Fruit fly (Drosophila melanogaster): ENCODE measurements around the gene bt.
"Not testable (repeated sequence)": the region's sequence is repeated elsewhere in the genome, so short reads cannot be mapped to it uniquely, and the experiment has no call there.

bt gene

dm6 chr4:718614-719013 lies 5.6 kb upstream of the bt start:
- TF ChIP-seq psq (optimal IDR thresholded peaks at IDR 0.05) (no peak), Sin3A (optimal IDR thresholded peaks at IDR 0.05) (no peak), Myc (optimal IDR thresholded peaks at IDR 0.05) (no peak), insv (optimal IDR thresholded peaks at IDR 0.05) (no peak), h (optimal IDR thresholded peaks at IDR 0.05) (no peak), ttk (optimal IDR thresholded peaks at IDR 0.05) (no peak)

DNA sequence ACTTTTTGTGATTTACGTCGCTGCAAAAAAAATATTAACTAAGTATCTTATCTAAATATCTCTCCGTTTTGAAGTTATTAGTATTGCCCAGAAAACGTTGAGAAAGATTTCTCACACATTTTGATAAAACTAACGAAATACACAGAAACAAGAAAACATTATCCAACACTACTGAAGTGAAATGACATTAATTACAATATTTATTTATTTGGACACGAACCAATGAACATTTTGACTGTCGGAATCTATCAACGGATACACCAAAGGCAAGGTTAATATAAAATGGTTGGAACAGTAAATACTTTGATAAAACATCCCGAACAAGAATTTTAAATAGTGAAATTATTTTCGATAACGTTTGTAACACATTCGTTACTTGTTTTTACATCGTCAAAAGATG lies 2.4 kb upstream of the bt start:
- TF ChIP-seq psq (optimal IDR thresholded peaks at IDR 0.05) = no peak

dm6 chr4:722319-722718 lies 1.9 kb upstream of the bt start:
- TF ChIP-seq insv (optimal IDR thresholded peaks at IDR 0.05) (no peak), h (optimal IDR thresholded peaks at IDR 0.05) (no peak), ttk (optimal IDR thresholded peaks at IDR 0.05) (no peak), Sin3A (optimal IDR thresholded peaks at IDR 0.05) (no peak)

DNA sequence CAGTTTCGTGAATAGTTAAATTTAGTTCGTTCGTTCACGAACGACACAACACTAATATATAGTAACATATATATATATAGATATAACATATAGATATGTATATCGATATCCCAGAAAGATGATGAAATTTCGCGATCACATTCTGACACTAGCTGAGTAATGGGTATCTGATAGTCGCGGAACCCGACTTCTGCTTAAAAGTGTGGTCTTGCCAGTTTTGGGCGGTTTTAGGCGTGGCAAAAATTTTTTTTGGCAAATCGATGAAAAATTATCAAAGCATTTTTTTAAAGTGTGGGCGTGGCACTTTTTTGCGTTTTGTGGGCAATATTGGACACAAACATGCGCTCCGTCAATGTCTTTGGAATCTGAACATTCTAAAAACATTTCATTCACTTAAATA lies 1.3 kb upstream of the bt start:
- no peak for TF ChIP-seq psq (optimal IDR thresholded peaks at IDR 0.05)
- TF ChIP-seq Sin3A (optimal IDR thresholded peaks at IDR 0.05) = no peak
- no peak for TF ChIP-seq ttk (optimal IDR thresholded peaks at IDR 0.05)
- no peak for TF ChIP-seq insv (optimal IDR thresholded peaks at IDR 0.05)
- TF ChIP-seq h (optimal IDR thresholded peaks at IDR 0.05) = no peak
- no peak for TF ChIP-seq Myc (optimal IDR thresholded peaks at IDR 0.05)

DNA sequence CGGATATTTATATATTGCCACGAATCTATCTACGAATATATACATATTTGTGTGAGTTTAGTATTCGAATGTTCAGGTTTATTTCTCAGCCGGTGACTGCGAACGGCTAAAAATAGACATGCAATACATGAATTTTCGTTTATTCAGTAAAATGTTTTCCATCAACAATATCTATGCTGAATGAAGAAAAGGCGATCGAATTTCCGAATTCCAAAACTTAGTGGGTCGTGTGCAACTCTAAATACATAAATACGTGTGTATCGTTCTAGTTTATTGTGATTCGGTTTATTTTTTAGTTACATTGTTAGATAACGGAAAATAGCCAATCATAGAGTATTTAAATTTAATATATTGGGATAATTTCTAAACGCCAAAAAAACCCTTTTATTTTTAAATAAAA lies 885 bp downstream of the bt start:
- TF ChIP-seq Sin3A (optimal IDR thresholded peaks at IDR 0.05) = no peak
- no peak for TF ChIP-seq Myc (optimal IDR thresholded peaks at IDR 0.05)
- no peak for TF ChIP-seq psq (optimal IDR thresholded peaks at IDR 0.05)
- TF ChIP-seq insv (optimal IDR thresholded peaks at IDR 0.05) = no peak
- TF ChIP-seq ttk (optimal IDR thresholded peaks at IDR 0.05) = no peak
- no peak for TF ChIP-seq h (optimal IDR thresholded peaks at IDR 0.05)

- TF ChIP-seq insv (optimal IDR thresholded peaks at IDR 0.05) (no peak), h (optimal IDR thresholded peaks at IDR 0.05) (no peak), Myc (optimal IDR thresholded peaks at IDR 0.05) (no peak), psq (optimal IDR thresholded peaks at IDR 0.05) (no peak), ttk (optimal IDR thresholded peaks at IDR 0.05) (no peak), Sin3A (optimal IDR thresholded peaks at IDR 0.05) (no peak)
These were observed 63.2 kb downstream of the bt start for dm6 chr4:787389-787822.

DNA sequence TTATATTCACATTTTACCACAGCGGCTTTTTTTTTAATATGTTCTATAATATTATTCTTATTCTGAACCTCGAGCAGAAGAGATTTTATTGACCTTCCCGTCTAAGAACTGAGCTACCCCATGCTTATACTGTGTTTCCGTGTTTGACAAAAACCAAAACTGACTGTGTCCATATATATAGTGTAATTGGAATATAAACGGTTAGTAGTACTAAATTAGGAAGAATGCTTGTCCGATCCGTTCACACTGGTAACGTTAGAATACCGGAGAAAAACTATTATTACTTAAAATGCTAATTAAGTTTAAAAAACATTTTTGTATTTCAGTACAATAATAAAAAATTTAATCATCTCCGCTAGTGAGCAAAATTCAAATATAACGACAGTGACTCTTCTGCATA lies 64.2 kb downstream of the bt start:
- TF ChIP-seq ttk (optimal IDR thresholded peaks at IDR 0.05) (no peak), h (optimal IDR thresholded peaks at IDR 0.05) (no peak), psq (optimal IDR thresholded peaks at IDR 0.05) (no peak)

DNA sequence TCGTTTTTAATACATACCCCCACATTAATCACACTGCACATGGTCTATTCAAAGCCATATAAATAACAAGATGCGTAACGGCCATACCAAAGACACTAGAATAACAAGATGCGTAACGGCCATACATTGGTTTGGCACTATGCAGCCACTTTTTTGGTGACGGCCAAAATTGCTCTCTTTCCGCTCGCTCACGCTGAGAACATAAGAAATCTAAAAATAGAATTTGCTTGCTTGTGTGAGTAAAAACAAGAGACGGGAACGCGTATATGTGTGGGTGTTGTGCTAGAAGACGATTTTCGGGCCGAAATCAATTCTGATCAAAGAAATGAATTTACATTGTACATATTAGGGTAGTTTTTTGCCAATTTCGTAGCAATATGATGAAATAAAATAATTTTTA lies 64.7 kb downstream of the bt start, which contains the start of gene MED26:
Gene MED26 (minus strand): TSS at position 101 of the 400 bp plus-strand sequence.
- TF ChIP-seq psq, ttk, h (optimal IDR thresholded peaks at IDR 0.05): not testable (repeated sequence)

- TF ChIP-seq insv (optimal IDR thresholded peaks at IDR 0.05) (no peak), h (optimal IDR thresholded peaks at IDR 0.05) (no peak), Myc (optimal IDR thresholded peaks at IDR 0.05) (no peak), Sin3A (optimal IDR thresholded peaks at IDR 0.05) (no peak), ttk (optimal IDR thresholded peaks at IDR 0.05) (no peak), psq (optimal IDR thresholded peaks at IDR 0.05) (no peak)
These were observed 82.8 kb downstream of the bt start for dm6 chr4:806960-807359.

DNA sequence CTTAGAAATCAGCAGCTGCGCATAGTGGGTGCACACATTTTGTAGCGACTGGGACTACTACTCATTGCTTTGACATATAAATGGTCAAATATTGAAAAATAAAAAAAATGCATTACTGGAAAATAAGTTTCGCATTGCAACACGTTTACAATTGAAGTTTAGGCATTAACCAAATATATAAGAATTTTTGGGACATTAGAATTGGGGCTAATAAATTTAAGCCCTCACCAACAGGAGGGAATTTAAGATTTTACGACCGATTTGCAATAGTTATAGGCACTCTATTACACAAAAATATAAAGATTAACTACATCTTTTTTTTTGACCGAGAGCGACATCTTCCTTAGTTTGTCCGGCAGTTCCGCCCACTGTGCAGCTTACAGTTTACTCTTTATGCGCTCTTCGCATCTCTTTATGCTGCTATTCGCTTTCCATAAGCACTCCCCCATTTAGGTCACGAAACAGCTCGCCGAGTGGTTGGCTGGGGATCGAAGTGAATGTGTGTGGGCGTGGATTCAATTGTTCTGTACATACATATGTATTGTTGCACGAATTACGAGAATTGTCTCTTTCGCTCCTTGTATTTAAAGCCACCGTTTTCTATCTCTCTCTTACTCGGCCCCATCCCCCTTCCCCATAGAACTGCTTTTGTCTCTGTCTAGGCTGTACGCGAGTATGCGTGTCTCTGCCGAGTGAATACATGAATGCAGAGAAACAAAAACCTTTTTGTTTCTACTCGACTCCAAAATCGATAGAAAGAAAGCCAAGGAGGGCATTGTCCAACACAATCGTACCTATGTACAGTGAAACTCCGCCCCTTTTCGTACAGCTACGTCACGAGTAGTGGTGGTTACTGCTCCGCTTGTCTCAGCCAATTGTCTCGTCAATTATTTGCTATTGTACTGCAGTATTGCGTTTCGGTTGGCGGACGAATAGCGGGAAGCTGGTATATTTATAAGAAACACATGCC lies 83.5 kb downstream of the bt start:
- TF ChIP-seq Myc (optimal IDR thresholded peaks at IDR 0.05) (no peak), insv (optimal IDR thresholded peaks at IDR 0.05) (no peak)

dm6 chr4:810864-811263 lies 86.7 kb downstream of the bt start:
- TF ChIP-seq insv (optimal IDR thresholded peaks at IDR 0.05) (no peak), psq (optimal IDR thresholded peaks at IDR 0.05) (no peak), Myc (optimal IDR thresholded peaks at IDR 0.05) (no peak), ttk (optimal IDR thresholded peaks at IDR 0.05) (no peak), Sin3A (optimal IDR thresholded peaks at IDR 0.05) (no peak), h (optimal IDR thresholded peaks at IDR 0.05) (no peak)

DNA sequence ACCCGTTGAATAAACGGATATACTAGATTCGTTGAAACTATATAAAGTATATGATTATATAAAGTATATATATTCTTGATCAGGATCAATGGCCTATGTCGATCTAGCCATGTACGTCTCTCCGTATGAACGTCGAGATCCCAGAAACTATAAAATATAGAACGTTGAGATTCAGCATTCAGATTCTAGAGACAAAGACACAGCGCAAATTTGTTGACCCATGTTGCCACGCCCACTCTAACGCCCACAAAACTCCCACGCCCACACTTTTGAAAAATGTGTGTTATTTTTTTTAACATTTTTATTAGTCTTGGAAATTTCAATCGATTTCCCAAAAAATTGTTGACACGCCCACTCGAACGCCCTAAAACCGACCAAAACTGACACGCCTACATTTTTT lies 92.3 kb downstream of the bt start:
- no peak for TF ChIP-seq Myc (optimal IDR thresholded peaks at IDR 0.05)
- no peak for TF ChIP-seq h (optimal IDR thresholded peaks at IDR 0.05)
- TF ChIP-seq insv (optimal IDR thresholded peaks at IDR 0.05) = no peak
- no peak for TF ChIP-seq Sin3A (optimal IDR thresholded peaks at IDR 0.05)
- TF ChIP-seq psq (optimal IDR thresholded peaks at IDR 0.05) = no peak
- TF ChIP-seq ttk (optimal IDR thresholded peaks at IDR 0.05) = no peak

DNA sequence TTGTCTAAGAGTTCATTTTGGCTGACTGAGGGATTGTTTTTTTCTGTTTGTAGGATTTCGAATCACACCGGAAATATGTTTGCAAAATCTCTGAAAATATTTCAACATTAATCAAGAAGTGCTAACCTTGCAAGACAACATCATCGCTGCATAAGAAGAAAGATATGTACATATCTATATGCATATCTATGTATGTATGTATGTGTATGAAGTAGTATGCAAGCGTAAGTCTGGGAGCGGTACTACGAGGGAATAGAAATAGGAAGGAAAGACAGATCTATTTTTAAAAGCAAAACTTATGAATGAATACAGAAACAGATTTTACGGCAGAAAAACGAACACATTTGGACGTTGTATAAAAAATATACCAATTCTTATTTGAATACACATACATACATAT lies 93.6 kb downstream of the bt start:
- TF ChIP-seq h (optimal IDR thresholded peaks at IDR 0.05) = no peak
- no peak for TF ChIP-seq insv (optimal IDR thresholded peaks at IDR 0.05)
- TF ChIP-seq psq (optimal IDR thresholded peaks at IDR 0.05) = no peak
- TF ChIP-seq Myc (optimal IDR thresholded peaks at IDR 0.05) = no peak
- no peak for TF ChIP-seq ttk (optimal IDR thresholded peaks at IDR 0.05)
- no peak for TF ChIP-seq Sin3A (optimal IDR thresholded peaks at IDR 0.05)
